Fruit fly (Drosophila melanogaster) whole organism, embryonic: ENCODE data around the gene CG31099.
A peak's percentile ranks its signal among the peaks of the same experiment; 100 is the strongest.

Experiments
- Ada2b ChIP-seq: fragments of 200-800 bp; sonication (Bioruptor generic); IDR thresholded peaks from 2 replicates; pipeline ENCODE4 v1.3.6; 2022; ENCODE audit warnings: missing biosample characterization, missing genetic modification characterization
- B-H2 ChIP-seq: fragments of 200-800 bp; sonication (Bioruptor generic); optimal IDR thresholded peaks from 2 replicates; lab custom pipeline; 2018; ENCODE audit warnings: missing biosample characterization, mild to moderate bottlenecking, missing genetic modification characterization
- Bteb2 ChIP-seq: fragments of 200-800 bp; sonication (Bioruptor generic); optimal IDR thresholded peaks from 2 replicates; lab custom pipeline; 2016; ENCODE audit warnings: missing biosample characterization, missing genetic modification characterization
- CG10979 ChIP-seq: fragments of 200-800 bp; sonication (Bioruptor generic); optimal IDR thresholded peaks from 2 replicates; lab custom pipeline; 2018; ENCODE audit warnings: missing biosample characterization, mild to moderate bottlenecking, missing genetic modification characterization, moderate library complexity
- CG11247 ChIP-seq: fragments of 200-800 bp; sonication (Bioruptor generic); IDR thresholded peaks from 2 replicates; pipeline ENCODE4 v1.3.6; 2022; ENCODE audit warnings: missing biosample characterization, missing genetic modification characterization
- CG11456 ChIP-seq: fragments of 200-800 bp; sonication (Bioruptor generic); IDR thresholded peaks from 3 replicates; pipeline ENCODE4 v1.3.6; 2022; ENCODE audit warnings: missing biosample characterization, missing genetic modification characterization
- CG11560 ChIP-seq: fragments of 200-800 bp; sonication (Bioruptor generic); IDR thresholded peaks from 3 replicates; pipeline ENCODE4 v1.3.6; 2022; ENCODE audit warnings: missing biosample characterization, missing genetic modification characterization
- CG13775 ChIP-seq: fragments of 200-800 bp; sonication (Bioruptor generic); optimal IDR thresholded peaks from 3 replicates; lab custom pipeline; 2017; ENCODE audit warnings: missing biosample characterization, mild to moderate bottlenecking, missing genetic modification characterization
- CG13894 ChIP-seq: fragments of 200-800 bp; sonication (Bioruptor generic); optimal IDR thresholded peaks from 3 replicates; lab custom pipeline; 2018; ENCODE audit warnings: missing biosample characterization, mild to moderate bottlenecking, missing genetic modification characterization, moderate library complexity
- CG14710 ChIP-seq: fragments of 200-800 bp; sonication (Bioruptor generic); optimal IDR thresholded peaks from 3 replicates; lab custom pipeline; 2019; ENCODE audit warnings: missing biosample characterization, mild to moderate bottlenecking, missing genetic modification characterization, moderate library complexity
- CG1602 ChIP-seq: fragments of 200-800 bp; sonication (Bioruptor generic); optimal IDR thresholded peaks from 3 replicates; lab custom pipeline; 2016; ENCODE audit warnings: missing biosample characterization, missing genetic modification characterization
- CG1603 ChIP-seq: fragments of 200-800 bp; sonication (Bioruptor generic); optimal IDR thresholded peaks from 2 replicates; lab custom pipeline; 2019; ENCODE audit warnings: missing biosample characterization, mild to moderate bottlenecking, missing genetic modification characterization, moderate library complexity
- CG2120 ChIP-seq: fragments of 200-800 bp; sonication (Bioruptor generic); optimal IDR thresholded peaks from 3 replicates; lab custom pipeline; 2016; ENCODE audit warnings: missing biosample characterization, missing genetic modification characterization
- CG2199 ChIP-seq: fragments of 200-800 bp; sonication (Bioruptor generic); IDR thresholded peaks from 3 replicates; pipeline ENCODE4 v1.3.6; 2022; ENCODE audit warnings: missing biosample characterization, missing genetic modification characterization
- CG30403 ChIP-seq: fragments of 200-800 bp; sonication (Bioruptor generic); optimal IDR thresholded peaks from 3 replicates; lab custom pipeline; 2016; ENCODE audit warnings: missing biosample characterization, missing genetic modification characterization
- CG34224 ChIP-seq: fragments of 200-800 bp; sonication (Bioruptor generic); IDR thresholded peaks from 3 replicates; pipeline ENCODE4 v1.3.6; 2022; ENCODE audit warnings: missing biosample characterization, missing genetic modification characterization; ENCODE audit not compliant: partially characterized antibody
- CG34376 ChIP-seq: fragments of 200-800 bp; sonication (Bioruptor generic); optimal IDR thresholded peaks from 2 replicates; lab custom pipeline; 2018; ENCODE audit warnings: missing biosample characterization, mild to moderate bottlenecking, missing genetic modification characterization
- CG3838 ChIP-seq: fragments of 200-800 bp; sonication (Bioruptor generic); optimal IDR thresholded peaks from 3 replicates; lab custom pipeline; 2016; ENCODE audit warnings: missing biosample characterization, missing genetic modification characterization
- CG4328 ChIP-seq: fragments of 200-800 bp; sonication (Bioruptor generic); optimal IDR thresholded peaks from 3 replicates; lab custom pipeline; 2017; ENCODE audit warnings: missing biosample characterization, missing genetic modification reagents, missing genetic modification characterization
- CG5180 ChIP-seq: fragments of 200-800 bp; sonication (Bioruptor generic); optimal IDR thresholded peaks from 3 replicates; lab custom pipeline; 2017; ENCODE audit warnings: missing biosample characterization, missing genetic modification characterization, mild to moderate bottlenecking, moderate library complexity, missing genetic modification reagents
- CG6683 ChIP-seq: fragments of 200-800 bp; sonication (Bioruptor generic); optimal IDR thresholded peaks from 2 replicates; lab custom pipeline; 2017; ENCODE audit warnings: missing biosample characterization, mild to moderate bottlenecking, missing genetic modification characterization, missing genetic modification reagents
- CG7556 ChIP-seq: fragments of 200-800 bp; sonication (Bioruptor generic); optimal IDR thresholded peaks from 2 replicates; lab custom pipeline; 2017; ENCODE audit warnings: missing biosample characterization, mild to moderate bottlenecking, missing genetic modification characterization
- CG7928 ChIP-seq: fragments of 200-800 bp; sonication (Bioruptor generic); optimal IDR thresholded peaks from 2 replicates; lab custom pipeline; 2017; ENCODE audit warnings: missing biosample characterization, mild to moderate bottlenecking, missing genetic modification characterization
- CG7987 ChIP-seq: fragments of 200-800 bp; sonication (Bioruptor generic); optimal IDR thresholded peaks from 2 replicates; lab custom pipeline; 2018; ENCODE audit warnings: missing biosample characterization, mild to moderate bottlenecking, missing genetic modification characterization, moderate library complexity
- CG8924 ChIP-seq: fragments of 200-800 bp; optimal IDR thresholded peaks from 3 replicates; lab custom pipeline; 2019; ENCODE audit warnings: missing biosample characterization, mild to moderate bottlenecking, missing genetic modification characterization, moderate library complexity
- Dfd ChIP-seq, 2 experiments: fragments of >200 bp; optimal IDR thresholded peaks; 2 replicates each; lab custom pipeline; 2017; ENCODE audit warnings: missing biosample characterization in 2 of 2, missing genetic modification characterization in 2 of 2
- GATAe ChIP-seq: fragments of 200-800 bp; sonication (Bioruptor generic); conservative IDR thresholded peaks from 2 replicates; pipeline ENCODE4 v1.3.6; 2022; ENCODE audit warnings: missing biosample characterization, missing genetic modification characterization
- H15 ChIP-seq: fragments of 200-800 bp; sonication (Bioruptor generic); IDR thresholded peaks from 3 replicates; pipeline ENCODE4 v1.3.6; 2022; ENCODE audit warnings: missing biosample characterization, missing genetic modification characterization
- H2.0 ChIP-seq: fragments of 200-800 bp; sonication (Bioruptor generic); IDR thresholded peaks from 2 replicates; pipeline ENCODE4 v1.3.6; 2022; ENCODE audit warnings: missing biosample characterization, missing genetic modification characterization
- HmgD ChIP-seq: fragments of 200-800 bp; sonication (Bioruptor generic); optimal IDR thresholded peaks from 3 replicates; lab custom pipeline; 2016; ENCODE audit warnings: missing biosample characterization, missing genetic modification characterization
- Hr39 ChIP-seq: fragments of >200 bp; optimal IDR thresholded peaks from 2 replicates; lab custom pipeline; 2017
- MESR4 ChIP-seq: fragments of 200-800 bp; sonication (Bioruptor generic); optimal IDR thresholded peaks from 2 replicates; lab custom pipeline; 2018; ENCODE audit warnings: missing biosample characterization, mild to moderate bottlenecking, missing genetic modification characterization, moderate library complexity
- Med ChIP-seq: fragments of 200-800 bp; sonication (Bioruptor generic); peaks from one replicate; lab custom pipeline; 2016; ENCODE audit warnings: missing biosample characterization, missing genetic modification characterization, mild to moderate bottlenecking, inconsistent platforms, moderate library complexity
- NC2β ChIP-seq: fragments of 200-800 bp; sonication (Bioruptor generic); optimal IDR thresholded peaks from 2 replicates; lab custom pipeline; 2016; ENCODE audit warnings: missing biosample characterization, missing genetic modification characterization
- Ravus ChIP-seq: fragments of 200-800 bp; sonication (Bioruptor generic); IDR thresholded peaks from 2 replicates; pipeline ENCODE4 v1.3.6; 2022; ENCODE audit warnings: missing biosample characterization, missing genetic modification characterization
- Trl ChIP-seq, 3 experiments: fragments of >200 bp in 2 of 3; fragments of 200-800 bp in 1 of 3; sonication (Bioruptor generic) in 1 of 3; optimal IDR thresholded peaks; 2 replicates in 1 of 3; 3 replicates in 2 of 3; lab custom pipeline; 2016 to 2017; ENCODE audit warnings: missing biosample characterization in 1 of 3, missing genetic modification characterization in 1 of 3
- Xbp1 ChIP-seq: fragments of 200-800 bp; sonication (Bioruptor generic); optimal IDR thresholded peaks from 3 replicates; lab custom pipeline; 2016; ENCODE audit warnings: missing biosample characterization, mild to moderate bottlenecking, missing genetic modification characterization
- ab ChIP-seq: fragments of 200-800 bp; sonication (Bioruptor generic); optimal IDR thresholded peaks from 2 replicates; lab custom pipeline; 2016; ENCODE audit warnings: missing biosample characterization, missing genetic modification characterization
- az2 ChIP-seq: fragments of 200-800 bp; sonication (Bioruptor generic); optimal IDR thresholded peaks from 3 replicates; lab custom pipeline; 2016; ENCODE audit warnings: missing biosample characterization, missing genetic modification characterization
- chif ChIP-seq, 2 experiments: fragments of 200-800 bp; sonication (Bioruptor generic); optimal IDR thresholded peaks; 3 replicates each; lab custom pipeline; 2016; ENCODE audit warnings: missing biosample characterization in 2 of 2, missing genetic modification characterization in 2 of 2
- dimm ChIP-seq: fragments of 200-800 bp; sonication (Bioruptor generic); IDR thresholded peaks from 2 replicates; pipeline ENCODE4 v1.3.6; 2022; ENCODE audit warnings: missing biosample characterization, missing genetic modification characterization
- dm ChIP-seq: fragments of 200-800 bp; sonication (Bioruptor generic); optimal IDR thresholded peaks from 3 replicates; lab custom pipeline; 2016; ENCODE audit warnings: missing biosample characterization, missing genetic modification characterization
- exex ChIP-seq: fragments of 200-800 bp; sonication (Bioruptor generic); optimal IDR thresholded peaks from 4 replicates; lab custom pipeline; 2018; ENCODE audit warnings: missing biosample characterization, mild to moderate bottlenecking, missing genetic modification characterization, moderate library complexity
- eyg ChIP-seq: fragments of 200-800 bp; sonication (Bioruptor generic); optimal IDR thresholded peaks from 3 replicates; lab custom pipeline; 2016; ENCODE audit warnings: missing biosample characterization, missing genetic modification characterization
- fd3F ChIP-seq: fragments of 200-800 bp; sonication (Bioruptor generic); optimal IDR thresholded peaks from 2 replicates; lab custom pipeline; 2018; ENCODE audit warnings: missing biosample characterization, mild to moderate bottlenecking, missing genetic modification characterization, moderate library complexity
- gro ChIP-seq: fragments of 200-800 bp; sonication (Bioruptor generic); optimal IDR thresholded peaks from 2 replicates; lab custom pipeline; 2016; ENCODE audit warnings: missing biosample characterization, missing genetic modification characterization
- hb ChIP-seq: fragments of 200-800 bp; sonication (Bioruptor generic); IDR thresholded peaks from 3 replicates; pipeline ENCODE4 v1.3.6; 2022; ENCODE audit warnings: missing biosample characterization, missing genetic modification characterization; ENCODE audit not compliant: partially characterized antibody
- kni ChIP-seq: fragments of 200-800 bp; sonication (Bioruptor generic); optimal IDR thresholded peaks from 3 replicates; lab custom pipeline; 2017; ENCODE audit warnings: mild to moderate bottlenecking, missing biosample characterization, missing genetic modification reagents, missing genetic modification characterization
- knrl ChIP-seq: fragments of 200-800 bp; sonication (Bioruptor generic); IDR thresholded peaks from 3 replicates; pipeline ENCODE4 v1.3.6; 2022; ENCODE audit warnings: missing biosample characterization, missing genetic modification characterization; ENCODE audit not compliant: partially characterized antibody
- schlank ChIP-seq: fragments of 200-800 bp; sonication (Bioruptor generic); optimal IDR thresholded peaks from 2 replicates; lab custom pipeline; 2018; ENCODE audit warnings: missing biosample characterization, mild to moderate bottlenecking, missing genetic modification characterization
- toy ChIP-seq: fragments of 200-800 bp; sonication (Bioruptor generic); IDR thresholded peaks from 2 replicates; pipeline ENCODE4 v1.3.6; 2022; ENCODE audit warnings: missing biosample characterization, missing genetic modification characterization
- yki ChIP-seq: fragments of >200 bp; optimal IDR thresholded peaks from 3 replicates; lab custom pipeline; 2018

CG31099 gene

DNA sequence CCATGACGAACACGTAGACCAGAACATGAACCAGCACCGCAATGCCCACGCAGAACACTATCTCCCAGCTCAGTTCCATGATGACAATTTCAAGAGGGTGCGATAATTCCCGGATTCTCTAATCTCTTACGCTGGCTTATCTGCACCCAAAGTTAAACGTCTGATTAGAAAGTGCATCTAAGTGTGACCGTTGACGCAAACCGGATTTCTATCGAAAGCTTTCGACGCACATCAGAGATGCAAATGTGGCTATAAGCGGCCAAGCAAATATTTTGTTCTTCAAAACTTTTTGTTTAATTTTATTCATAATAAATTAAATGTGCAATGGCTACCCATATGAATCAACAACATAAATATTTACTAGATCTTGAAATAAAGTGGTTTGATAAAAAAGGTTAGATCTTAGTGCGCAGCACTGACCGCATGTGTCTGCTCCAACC, 48.4 kb downstream of the CG31099 start, which contains the start of the genes Kdsr and CG11858 (continued):
- TF ChIP-seq CG7928 (GFP tag; lab: Kevin White, UChicago), result no peak
- no peak for TF ChIP-seq hb (GFP tag; lab: Robert Waterston, UW)
- no peak for TF ChIP-seq HmgD (GFP tag; lab: Kevin White, UChicago)
- peak; percentile 43 for TF ChIP-seq MESR4
- peak; percentile 12 for TF ChIP-seq CG1602 (GFP tag; lab: Kevin White, UChicago)
- TF ChIP-seq CG11247 (GFP tag; lab: Robert Waterston, UW), result 0 out of 2 replicates have a peak, but pooled peaks have one; percentile 18
- TF ChIP-seq schlank, result no peak
- TF ChIP-seq CG13775 (GFP tag; lab: Kevin White, UChicago), result peak; percentile 73
- TF ChIP-seq Trl (optimal IDR thresholded peaks at IDR 0.05; lab: Kevin White, UChicago), result no peak
- TF ChIP-seq Trl (GFP tag; optimal IDR thresholded peaks at IDR 0.05; lab: Kevin White, UChicago), result peak; percentile 36
- TF ChIP-seq toy (GFP tag; lab: Robert Waterston, UW), result no peak
- no peak for TF ChIP-seq CG7556 (GFP tag; lab: Kevin White, UChicago)
- TF ChIP-seq Ada2b (GFP tag; lab: Robert Waterston, UW), result peak; percentile 57; the same call in 1 of the 2 replicates
- peak; percentile 52 for TF ChIP-seq az2
- peak; percentile 32 for TF ChIP-seq CG6683
- TF ChIP-seq CG7987 (GFP tag; lab: Kevin White, UChicago), result peak; percentile 48
- TF ChIP-seq dm (GFP tag; lab: Kevin White, UChicago), result peak; percentile 74
- peak; percentile 6 for TF ChIP-seq kni (GFP tag; lab: Kevin White, UChicago)
- TF ChIP-seq gro (GFP tag; lab: Kevin White, UChicago), result peak; percentile 58
- no peak for TF ChIP-seq CG34224
- TF ChIP-seq CG11456 (GFP tag; lab: Robert Waterston, UW), result 0 out of 3 replicates have a peak, but pooled peaks have one; percentile 34
- no peak for TF ChIP-seq Hr39 (lab: Kevin White, UChicago)
- TF ChIP-seq chif (GFP tag; optimal IDR thresholded peaks at IDR 0.05; lab: Kevin White, UChicago), result peak; percentile 49 to 56
- peak; percentile 46 for TF ChIP-seq NC2β (GFP tag; lab: Kevin White, UChicago)
- TF ChIP-seq Xbp1 (GFP tag; lab: Kevin White, UChicago), result peak; percentile 75
- peak; percentile 58 for TF ChIP-seq CG8924 (tag; lab: Kevin White, UChicago)
- TF ChIP-seq CG14710, result peak; percentile 68
- TF ChIP-seq CG13894 (tag; lab: Kevin White, UChicago), result peak; percentile 57
- TF ChIP-seq Dfd (GFP tag; optimal IDR thresholded peaks at IDR 0.05; lab: Kevin White, UChicago), result no peak
- peak; percentile 53 for TF ChIP-seq CG10979 (tag; lab: Kevin White, UChicago)
- no peak for TF ChIP-seq CG5180 (GFP tag; lab: Kevin White, UChicago)
- no peak for TF ChIP-seq CG4328
- TF ChIP-seq B-H2 (GFP tag; lab: Kevin White, UChicago), result peak; percentile 74
- TF ChIP-seq fd3F (GFP tag; lab: Kevin White, UChicago), result peak; percentile 47
- peak; percentile 42 for TF ChIP-seq CG3838
- peak; percentile 74 for TF ChIP-seq H15 (GFP tag; lab: Robert Waterston, UW)
- no peak for TF ChIP-seq CG11560
- peak; percentile 82 for TF ChIP-seq CG2120 (GFP tag; lab: Kevin White, UChicago)

DNA sequence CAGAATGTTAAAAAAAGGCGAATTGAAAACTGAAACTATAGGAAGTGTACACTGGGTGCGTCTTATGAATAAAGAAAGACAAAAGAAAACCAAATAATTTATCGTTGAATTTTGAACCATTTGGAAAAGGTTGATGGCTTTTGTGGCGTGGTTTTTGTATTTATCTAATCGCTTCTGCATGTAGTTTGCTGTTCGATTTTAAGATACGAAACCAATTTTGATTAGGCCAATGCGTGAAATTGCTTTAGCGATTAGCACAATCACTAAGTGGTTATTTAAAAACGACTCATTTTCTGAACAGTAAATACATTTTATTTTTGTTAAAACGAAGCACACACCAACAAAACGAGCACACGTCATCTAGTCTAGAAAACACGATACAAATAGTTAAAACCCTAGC, 50.1 kb downstream of the CG31099 start:
- TF ChIP-seq CG2199 (GFP tag; lab: Robert Waterston, UW) (no peak), CG30403 (GFP tag; lab: Kevin White, UChicago) (no peak), Ravus (no peak), dimm (GFP tag; lab: Robert Waterston, UW) (no peak), eyg (GFP tag; lab: Kevin White, UChicago) (no peak), Bteb2 (GFP tag; lab: Kevin White, UChicago) (no peak), GATAe (GFP tag; lab: Robert Waterston, UW) (peak; percentile 53; the same call in 1 of the 2 replicates), knrl (GFP tag; lab: Robert Waterston, UW) (no peak), CG34376 (peak; percentile 47), Med (GFP tag; lab: Kevin White, UChicago) (no peak), H2.0 (GFP tag; lab: Robert Waterston, UW) (no peak), CG11456 (GFP tag; lab: Robert Waterston, UW) (no peak), yki (lab: Kevin White, UChicago) (no peak), CG1603 (tag; lab: Kevin White, UChicago) (no peak), exex (tag; lab: Kevin White, UChicago) (peak; percentile 97), ab (GFP tag; lab: Kevin White, UChicago) (no peak)
